Fruit fly (Drosophila melanogaster) whole organism, embryonic: Measurements from ENCODE around the gene Dpp10.

Source experiments
- Adf1 ChIP-seq: fragments of 200-800 bp; sonication (Bioruptor generic); IDR thresholded peaks from 2 replicates; pipeline ENCODE4 v1.3.6; 2022; ENCODE audit warnings: missing biosample characterization, missing genetic modification characterization
- CG14050 ChIP-seq: fragments of 200-800 bp; sonication (Bioruptor generic); IDR thresholded peaks from 3 replicates; pipeline ENCODE4 v1.3.6; 2022; ENCODE audit warnings: missing biosample characterization, missing genetic modification characterization
- CG14860 ChIP-seq: fragments of 200-800 bp; sonication (Bioruptor generic); IDR thresholded peaks from 3 replicates; pipeline ENCODE4 v1.3.6; 2022; ENCODE audit warnings: missing biosample characterization, missing genetic modification characterization; ENCODE audit not compliant: partially characterized antibody
- CG15073 ChIP-seq: fragments of 200-800 bp; sonication (Bioruptor generic); optimal IDR thresholded peaks from 2 replicates; lab custom pipeline; 2016; ENCODE audit warnings: missing biosample characterization, missing genetic modification characterization
- CG15269 ChIP-seq: fragments of 200-800 bp; sonication (Bioruptor generic); optimal IDR thresholded peaks from 2 replicates; lab custom pipeline; 2018; ENCODE audit warnings: missing biosample characterization, mild to moderate bottlenecking, missing genetic modification characterization, moderate library complexity
- CG18011 ChIP-seq: fragments of 200-800 bp; sonication (Bioruptor generic); optimal IDR thresholded peaks from 2 replicates; lab custom pipeline; 2017; ENCODE audit warnings: missing biosample characterization, missing genetic modification characterization, mild to moderate bottlenecking, moderate library complexity, missing genotype
- CG18262 ChIP-seq: fragments of 200-800 bp; optimal IDR thresholded peaks from 3 replicates; lab custom pipeline; 2019; ENCODE audit warnings: missing biosample characterization, mild to moderate bottlenecking, missing genetic modification characterization, moderate library complexity
- CG2120 ChIP-seq: fragments of 200-800 bp; sonication (Bioruptor generic); optimal IDR thresholded peaks from 3 replicates; lab custom pipeline; 2016; ENCODE audit warnings: missing biosample characterization, missing genetic modification characterization
- CG2712 ChIP-seq: fragments of 200-800 bp; optimal IDR thresholded peaks from 3 replicates; lab custom pipeline; 2019; ENCODE audit warnings: missing biosample characterization, mild to moderate bottlenecking, missing genetic modification characterization, moderate library complexity
- CG3847 ChIP-seq: fragments of 200-800 bp; sonication (Bioruptor generic); IDR thresholded peaks from 2 replicates; pipeline ENCODE4 v1.3.6; 2022; ENCODE audit warnings: missing biosample characterization, missing genetic modification characterization
- CG7839 ChIP-seq: fragments of 200-800 bp; sonication (Bioruptor generic); optimal IDR thresholded peaks from 3 replicates; lab custom pipeline; 2018; ENCODE audit warnings: missing biosample characterization, mild to moderate bottlenecking, missing genetic modification characterization, moderate library complexity
- CG7987 ChIP-seq: fragments of 200-800 bp; sonication (Bioruptor generic); optimal IDR thresholded peaks from 2 replicates; lab custom pipeline; 2018; ENCODE audit warnings: missing biosample characterization, mild to moderate bottlenecking, missing genetic modification characterization, moderate library complexity
- CG8478 ChIP-seq: fragments of >200 bp; optimal IDR thresholded peaks from 2 replicates; lab custom pipeline; 2018
- CHES-1-like ChIP-seq: fragments of 200-800 bp; sonication (Bioruptor generic); optimal IDR thresholded peaks from 2 replicates; lab custom pipeline; 2016; ENCODE audit warnings: missing biosample characterization, missing genetic modification characterization
- Dip2 ChIP-seq: fragments of 200-800 bp; sonication (Bioruptor generic); IDR thresholded peaks from 2 replicates; pipeline ENCODE4 v1.3.6; 2022; ENCODE audit warnings: missing biosample characterization, missing genetic modification characterization
- Dref ChIP-seq: fragments of 200-800 bp; sonication (Bioruptor generic); IDR thresholded peaks from 2 replicates; pipeline ENCODE4 v1.3.6; 2022; ENCODE audit warnings: missing biosample characterization, missing genetic modification characterization
- Eip74EF ChIP-seq, 2 experiments: fragments of 200-800 bp in 1 of 2; fragments of >200 bp in 1 of 2; sonication (Bioruptor generic) in 1 of 2; optimal IDR thresholded peaks; 2 replicates each; lab custom pipeline; 2017 to 2019; ENCODE audit warnings: missing biosample characterization in 2 of 2, missing genetic modification characterization in 2 of 2, mild to moderate bottlenecking in 1 of 2, moderate library complexity in 1 of 2
- Ets97D ChIP-seq: fragments of 200-800 bp; sonication (Bioruptor generic); optimal IDR thresholded peaks from 3 replicates; lab custom pipeline; 2016; ENCODE audit warnings: missing biosample characterization, missing genetic modification characterization
- Hey ChIP-seq: fragments of 200-800 bp; sonication (Bioruptor generic); optimal IDR thresholded peaks from 3 replicates; lab custom pipeline; 2018; ENCODE audit warnings: missing biosample characterization, mild to moderate bottlenecking, missing genetic modification characterization
- HmgD ChIP-seq: fragments of 200-800 bp; sonication (Bioruptor generic); optimal IDR thresholded peaks from 3 replicates; lab custom pipeline; 2016; ENCODE audit warnings: missing biosample characterization, missing genetic modification characterization
- Hr3 ChIP-seq: fragments of 200-800 bp; sonication (Bioruptor generic); optimal IDR thresholded peaks from 3 replicates; lab custom pipeline; 2016; ENCODE audit warnings: missing biosample characterization, missing genetic modification characterization
- Med ChIP-seq: fragments of 200-800 bp; sonication (Bioruptor generic); peaks from one replicate; lab custom pipeline; 2016; ENCODE audit warnings: missing biosample characterization, missing genetic modification characterization, mild to moderate bottlenecking, inconsistent platforms, moderate library complexity
- Meics ChIP-seq: fragments of 200-800 bp; sonication (Bioruptor generic); optimal IDR thresholded peaks from 2 replicates; lab custom pipeline; 2017; ENCODE audit warnings: missing biosample characterization, mild to moderate bottlenecking, missing genetic modification characterization
- Myb ChIP-seq: fragments of 200-800 bp; sonication (Bioruptor generic); optimal IDR thresholded peaks from 2 replicates; lab custom pipeline; 2016; ENCODE audit warnings: missing biosample characterization, missing genetic modification characterization
- Pdp1 ChIP-seq, 2 experiments: fragments of 200-800 bp; sonication (Bioruptor generic); optimal IDR thresholded peaks; 3 replicates each; lab custom pipeline; 2016; ENCODE audit warnings: missing biosample characterization in 2 of 2, missing genetic modification characterization in 2 of 2, mild to moderate bottlenecking in 1 of 2, moderate library complexity in 1 of 2
- Rx ChIP-seq: fragments of 200-800 bp; sonication (Bioruptor generic); IDR thresholded peaks from 2 replicates; pipeline ENCODE4 v1.3.6; 2022; ENCODE audit warnings: missing biosample characterization, missing genetic modification characterization
- YL-1 ChIP-seq: fragments of 200-800 bp; sonication (Bioruptor generic); optimal IDR thresholded peaks from 3 replicates; lab custom pipeline; 2017; ENCODE audit warnings: missing biosample characterization, mild to moderate bottlenecking, missing genetic modification characterization
- chif ChIP-seq, 2 experiments: fragments of 200-800 bp; sonication (Bioruptor generic); optimal IDR thresholded peaks; 3 replicates each; lab custom pipeline; 2016; ENCODE audit warnings: missing biosample characterization in 2 of 2, missing genetic modification characterization in 2 of 2
- cwo ChIP-seq: fragments of 200-800 bp; sonication (Bioruptor generic); optimal IDR thresholded peaks from 3 replicates; lab custom pipeline; 2017; ENCODE audit warnings: missing biosample characterization, missing genetic modification characterization, mild to moderate bottlenecking, moderate library complexity, missing genetic modification reagents
- dysf ChIP-seq: fragments of 200-800 bp; sonication (Bioruptor generic); IDR thresholded peaks from 3 replicates; pipeline ENCODE4 v1.3.6; 2022; ENCODE audit warnings: missing biosample characterization, missing genetic modification characterization
- eve ChIP-seq, 2 experiments: fragments of >200 bp; optimal IDR thresholded peaks; 2 replicates each; lab custom pipeline; 2017; ENCODE audit warnings: missing biosample characterization in 2 of 2, missing genetic modification characterization in 2 of 2
- fu2 ChIP-seq: fragments of 200-800 bp; sonication (Bioruptor generic); optimal IDR thresholded peaks from 2 replicates; lab custom pipeline; 2016; ENCODE audit warnings: missing biosample characterization, missing genetic modification characterization
- gcm ChIP-seq: fragments of 200-800 bp; sonication (Bioruptor generic); optimal IDR thresholded peaks from 2 replicates; lab custom pipeline; 2019; ENCODE audit warnings: missing biosample characterization, mild to moderate bottlenecking, missing genetic modification characterization, moderate library complexity
- gcm2 ChIP-seq: fragments of 200-800 bp; sonication (Bioruptor generic); optimal IDR thresholded peaks from 2 replicates; lab custom pipeline; 2016; ENCODE audit warnings: missing biosample characterization, missing genetic modification characterization
- gsb ChIP-seq: fragments of 200-800 bp; sonication (Bioruptor generic); IDR thresholded peaks from 2 replicates; pipeline ENCODE4 v1.3.6; 2022; ENCODE audit warnings: missing biosample characterization, missing genetic modification characterization
- ham ChIP-seq: fragments of 200-800 bp; sonication (Bioruptor generic); IDR thresholded peaks from 2 replicates; pipeline ENCODE4 v1.3.6; 2022; ENCODE audit warnings: missing biosample characterization, missing genetic modification characterization
- inv ChIP-seq: fragments of 200-800 bp; sonication (Bioruptor generic); IDR thresholded peaks from 2 replicates; pipeline ENCODE4 v1.3.6; 2022; ENCODE audit warnings: missing biosample characterization, missing genetic modification characterization; ENCODE audit not compliant: partially characterized antibody
- lilli ChIP-seq: fragments of 200-800 bp; sonication (Bioruptor generic); optimal IDR thresholded peaks from 3 replicates; lab custom pipeline; 2016; ENCODE audit warnings: missing biosample characterization, missing genetic modification characterization
- onecut ChIP-seq: fragments of 200-800 bp; sonication (Bioruptor generic); IDR thresholded peaks from 2 replicates; pipeline ENCODE4 v1.3.6; 2022; ENCODE audit warnings: missing biosample characterization, missing genetic modification characterization
- otp ChIP-seq: fragments of 200-800 bp; sonication (Bioruptor generic); IDR thresholded peaks from 3 replicates; pipeline ENCODE4, ENCODE4 v1.3.6; 2022; ENCODE audit warnings: missing biosample characterization, missing genetic modification characterization
- pum ChIP-seq: fragments of 200-800 bp; sonication (Bioruptor generic); optimal IDR thresholded peaks from 2 replicates; lab custom pipeline; 2016; ENCODE audit warnings: missing biosample characterization, missing genetic modification characterization
- sc ChIP-seq, 3 experiments: fragments of >200 bp in 2 of 3; fragments of 200-800 bp in 1 of 3; sonication (Bioruptor generic) in 1 of 3; optimal IDR thresholded peaks; 2 replicates in 2 of 3; 3 replicates in 1 of 3; lab custom pipeline; 2017; ENCODE audit warnings: mild to moderate bottlenecking in 1 of 3, missing biosample characterization in 1 of 3, missing genetic modification characterization in 1 of 3, missing genetic modification reagents in 1 of 3
- sens ChIP-seq: fragments of 200-800 bp; sonication (Bioruptor generic); peaks from one replicate; lab custom pipeline; 2016; ENCODE audit warnings: missing biosample characterization, missing genetic modification characterization
- slp2 ChIP-seq: fragments of 200-800 bp; sonication (Bioruptor generic); optimal IDR thresholded peaks from 2 replicates; lab custom pipeline; 2016; ENCODE audit warnings: missing biosample characterization, missing genetic modification characterization

Gene Dpp10

DNA sequence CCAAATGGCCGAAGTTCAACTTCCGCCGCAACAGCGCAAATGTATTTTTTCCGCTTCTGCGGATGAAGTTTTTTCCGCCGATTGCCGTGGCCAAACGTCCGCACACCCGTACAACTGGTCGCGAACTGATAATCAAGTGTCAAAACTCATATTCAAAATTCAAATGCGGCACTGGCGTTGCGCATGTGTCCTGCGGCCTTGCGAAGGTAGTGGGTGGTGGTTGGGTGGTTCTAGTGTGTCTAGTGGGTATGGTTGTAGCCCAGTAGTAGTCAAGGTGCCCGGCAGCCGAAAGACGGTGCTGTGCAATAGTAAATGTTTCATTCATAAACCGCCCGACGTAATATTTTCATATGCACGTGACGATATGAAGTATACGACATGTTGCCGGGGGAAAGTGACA lies 20.7 kb upstream of the Dpp10 start, which contains the start of gene DIP-iota:
TSS of gene DIP-iota (minus strand) at position 101 of the 400 bp plus-strand sequence.
- no peak for TF ChIP-seq Meics
- no peak for TF ChIP-seq Dip2 (GFP tag; lab: Robert Waterston, UW)
- TF ChIP-seq CG3847 (GFP tag; lab: Robert Waterston, UW): no peak
- no peak for TF ChIP-seq inv (GFP tag; lab: Robert Waterston, UW)
- no peak for TF ChIP-seq Eip74EF (GFP tag; optimal IDR thresholded peaks at IDR 0.05; lab: Kevin White, UChicago)
- no peak for TF ChIP-seq dysf (GFP tag; lab: Robert Waterston, UW)
- TF ChIP-seq otp (GFP tag; lab: Robert Waterston, UW): no peak
- TF ChIP-seq CG14050 (GFP tag; lab: Robert Waterston, UW): no peak
- no peak for TF ChIP-seq sc (optimal IDR thresholded peaks at IDR 0.05; lab: Kevin White, UChicago)
- no peak for TF ChIP-seq sc (GFP tag; optimal IDR thresholded peaks at IDR 0.05; lab: Kevin White, UChicago)

DNA sequence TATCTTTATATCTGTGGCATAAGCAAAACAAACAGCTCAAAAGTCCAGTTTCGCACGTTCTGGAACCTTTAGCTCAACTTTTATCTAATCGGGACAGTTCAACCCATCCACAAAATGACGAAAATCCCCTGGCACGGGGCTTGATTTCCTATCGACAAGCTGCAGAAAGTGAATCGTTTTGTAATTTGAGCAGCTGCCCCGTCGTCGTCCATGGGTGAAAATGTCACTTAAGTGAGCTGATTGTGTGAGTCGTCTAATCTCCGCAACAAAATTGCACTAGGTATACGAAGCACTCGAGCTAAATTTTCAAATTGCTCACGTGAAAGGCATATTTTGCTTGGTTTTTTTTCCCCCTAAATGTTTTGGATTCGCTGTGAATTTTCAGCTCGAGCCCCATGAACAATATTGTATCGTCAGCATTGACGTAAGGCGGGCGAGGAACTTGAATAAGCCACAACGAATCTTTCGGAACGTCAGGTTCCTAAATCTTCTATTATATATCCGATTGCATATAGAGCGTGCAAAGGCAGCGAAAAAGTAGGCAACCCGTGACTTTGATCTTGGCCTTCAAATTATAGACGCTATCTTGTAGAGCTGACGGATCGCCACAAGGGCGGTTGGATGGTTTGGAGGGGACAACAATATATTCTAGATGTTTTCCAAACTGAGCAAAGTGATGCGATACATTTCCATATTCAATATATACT lies 13.5 kb upstream of the Dpp10 start:
- TF ChIP-seq Adf1 (GFP tag; lab: Robert Waterston, UW): no peak
- peak; percentile 7 for TF ChIP-seq Med (GFP tag; lab: Kevin White, UChicago)
- TF ChIP-seq CG18011 (GFP tag; lab: Kevin White, UChicago): no peak
- TF ChIP-seq gcm (GFP tag; lab: Kevin White, UChicago): no peak
- peak; percentile 57 for TF ChIP-seq Hey (tag; lab: Kevin White, UChicago)
- TF ChIP-seq sens (GFP tag; lab: Kevin White, UChicago): peak; percentile 52
- TF ChIP-seq cwo (GFP tag; lab: Kevin White, UChicago): peak; percentile 4
- TF ChIP-seq gsb (GFP tag; lab: Robert Waterston, UW): no peak
- TF ChIP-seq Pdp1 (GFP tag; optimal IDR thresholded peaks at IDR 0.05; lab: Kevin White, UChicago): peak in 1 of 2 experiments; percentile 19

DNA sequence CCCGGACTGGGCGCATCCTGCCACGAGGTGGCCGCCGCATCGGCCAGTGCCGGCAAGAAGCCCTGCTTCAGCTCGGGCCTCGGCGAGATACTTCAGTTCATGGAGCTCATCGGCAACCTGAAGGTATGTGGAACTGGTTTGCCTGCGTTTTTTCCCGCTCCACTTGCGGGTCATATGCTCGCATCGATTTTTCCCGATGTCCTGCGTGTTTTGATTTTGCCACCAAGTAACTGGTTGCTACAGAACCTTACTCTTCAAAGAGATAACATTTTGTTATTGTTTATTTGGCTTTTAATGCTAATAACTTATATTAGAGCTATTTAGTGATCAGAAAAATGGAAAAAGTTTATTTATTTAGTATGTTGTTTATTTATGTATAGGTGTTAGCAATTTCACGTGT lies 12.3 kb upstream of the Dpp10 start:
- TF ChIP-seq onecut (GFP tag; lab: Robert Waterston, UW) (peak; percentile 95), Pdp1 (GFP tag; optimal IDR thresholded peaks at IDR 0.05; lab: Kevin White, UChicago) (no peak), Rx (GFP tag; lab: Robert Waterston, UW) (no peak), CG8478 (lab: Kevin White, UChicago) (no peak), CG15073 (no peak), CG18011 (GFP tag; lab: Kevin White, UChicago) (peak; percentile 54), gcm2 (GFP tag; lab: Kevin White, UChicago) (no peak), CG2120 (GFP tag; lab: Kevin White, UChicago) (no peak), CG15269 (tag; lab: Kevin White, UChicago) (no peak)

DNA sequence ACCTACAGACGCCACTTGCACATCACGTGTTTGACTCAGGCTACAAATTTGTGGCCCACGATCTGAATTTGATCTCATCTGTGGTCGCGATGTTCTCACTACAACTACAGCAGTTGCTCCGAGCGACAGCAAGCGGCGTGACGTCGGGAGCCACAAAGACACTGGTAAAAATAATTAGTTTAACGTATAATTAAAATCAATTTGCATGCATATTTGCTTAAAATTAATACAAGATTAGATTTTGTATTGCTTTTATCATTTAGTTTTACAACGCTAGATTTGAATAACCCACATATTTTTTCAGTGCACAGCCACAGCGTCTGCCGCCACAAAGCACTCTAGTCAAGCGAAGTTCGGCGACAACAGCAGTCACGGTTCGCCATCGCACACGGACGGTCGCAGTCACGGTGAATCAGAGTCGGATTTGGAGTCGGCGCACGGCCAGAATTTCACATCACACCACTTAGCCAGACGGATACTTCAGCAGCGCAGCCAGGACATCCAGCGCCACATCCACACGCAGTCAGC lies 11.7 kb upstream of the Dpp10 start:
- TF ChIP-seq CG14860 (GFP tag; lab: Robert Waterston, UW): 0 out of 3 replicates have a peak, but pooled peaks have one; percentile 17
- peak; percentile 43 to 100 for TF ChIP-seq eve (GFP tag; optimal IDR thresholded peaks at IDR 0.05; lab: Kevin White, UChicago)
- peak; percentile 98 for TF ChIP-seq Ets97D (GFP tag; lab: Kevin White, UChicago)
- peak; percentile 100 for TF ChIP-seq lilli
- peak; percentile 100 for TF ChIP-seq YL-1 (GFP tag; lab: Kevin White, UChicago)
- peak; percentile 100 for TF ChIP-seq CG2712
- TF ChIP-seq pum (GFP tag; lab: Kevin White, UChicago): peak; percentile 100
- TF ChIP-seq HmgD (GFP tag; lab: Kevin White, UChicago): peak; percentile 100
- peak; percentile 100 for TF ChIP-seq chif (GFP tag; optimal IDR thresholded peaks at IDR 0.05; lab: Kevin White, UChicago)
- TF ChIP-seq fu2 (GFP tag; lab: Kevin White, UChicago): peak; percentile 100
- TF ChIP-seq CHES-1-like (GFP tag; lab: Kevin White, UChicago): peak; percentile 100
- TF ChIP-seq CG18262: peak; percentile 100
- TF ChIP-seq slp2 (GFP tag; lab: Kevin White, UChicago): peak; percentile 100
- TF ChIP-seq ham (GFP tag; lab: Robert Waterston, UW): peak; percentile 100
- TF ChIP-seq Hr3 (GFP tag; lab: Kevin White, UChicago): peak; percentile 100
- TF ChIP-seq Myb: peak; percentile 98
- TF ChIP-seq Dref: peak; percentile 63
- TF ChIP-seq CG7839 (tag; lab: Kevin White, UChicago): peak; percentile 100
- TF ChIP-seq CG7987: peak; percentile 100
